Worm (Caenorhabditis elegans): ENCODE data around the gene F44E5.4.
A peak's percentile ranks its signal among the peaks of the same experiment; 100 is the strongest.

DNA sequence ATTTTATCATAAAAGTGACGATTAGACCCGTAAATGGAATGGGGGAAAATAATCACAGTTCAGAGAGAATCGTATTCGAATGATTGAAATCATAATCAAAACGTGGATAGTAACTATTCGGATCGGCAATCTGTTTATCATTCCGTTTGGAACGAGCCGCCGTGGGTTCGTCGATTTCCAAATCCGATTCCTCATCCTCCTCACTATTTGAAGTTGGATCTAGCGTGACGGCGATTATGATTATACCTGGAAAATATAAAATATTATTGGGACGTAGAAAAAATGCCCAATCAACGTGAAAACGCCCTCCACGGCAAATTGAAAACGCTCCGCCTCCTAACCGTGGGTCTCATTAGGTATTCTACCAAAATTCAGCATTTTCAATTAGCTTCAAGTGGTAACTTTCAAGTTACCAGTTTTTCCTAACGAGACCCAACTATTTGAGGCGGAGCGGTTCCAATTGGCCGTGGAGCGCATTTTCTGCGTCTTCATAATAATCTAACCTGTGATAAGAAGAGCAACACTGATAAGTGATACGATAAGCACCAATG is 27.9 kb downstream of the F44E5.4 start:
- TF ChIP-seq elt-2 (tag; optimal IDR thresholded peaks at IDR 0.05), result peak; percentile 62
- no peak for TF ChIP-seq tbx-2 (tag; optimal IDR thresholded peaks at IDR 0.05)
- TF ChIP-seq ceh-48 (tag; optimal IDR thresholded peaks at IDR 0.05), result no peak
- no peak for TF ChIP-seq pqm-1 (tag; optimal IDR thresholded peaks at IDR 0.05)
